Worm (Caenorhabditis elegans): ENCODE measurements around the gene shpk-1.

DNA sequence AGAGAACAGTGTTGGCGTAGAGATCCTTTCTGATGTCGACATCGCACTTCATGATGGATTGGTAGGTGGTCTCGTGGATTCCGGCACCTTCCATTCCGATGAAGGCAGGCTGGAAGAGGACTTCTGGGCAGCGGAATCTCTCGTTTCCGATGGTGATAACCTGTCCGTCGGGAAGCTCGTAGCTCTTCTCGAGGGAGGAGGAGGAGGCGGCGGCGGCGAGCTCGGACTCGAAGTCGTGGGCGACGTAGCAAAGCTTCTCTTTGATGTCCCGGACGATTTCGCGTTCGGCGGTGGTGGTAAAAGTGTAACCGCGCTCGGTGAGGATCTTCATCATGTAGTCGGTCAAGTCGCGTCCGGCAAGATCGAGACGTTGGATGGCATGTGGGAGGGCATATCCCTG, 3.0 kb upstream of the shpk-1 start:
- TF ChIP-seq aha-1 (tag; optimal IDR thresholded peaks at IDR 0.05): no peak
- TF ChIP-seq blmp-1 (tag; optimal IDR thresholded peaks at IDR 0.05): no peak
- TF ChIP-seq isw-1 (GFP tag; IDR thresholded peaks at IDR 0.05): no peak
- TF ChIP-seq nhr-237 (tag; optimal IDR thresholded peaks at IDR 0.05): no peak
- TF ChIP-seq nhr-12 (tag; optimal IDR thresholded peaks at IDR 0.05): no peak
- TF ChIP-seq ztf-11 (tag; optimal IDR thresholded peaks at IDR 0.05): no peak
- no peak for TF ChIP-seq nhr-11 (tag; optimal IDR thresholded peaks at IDR 0.05)
